Worm (Caenorhabditis elegans): Measurements from ENCODE around the gene cpsf-2.

Gene cpsf-2

DNA sequence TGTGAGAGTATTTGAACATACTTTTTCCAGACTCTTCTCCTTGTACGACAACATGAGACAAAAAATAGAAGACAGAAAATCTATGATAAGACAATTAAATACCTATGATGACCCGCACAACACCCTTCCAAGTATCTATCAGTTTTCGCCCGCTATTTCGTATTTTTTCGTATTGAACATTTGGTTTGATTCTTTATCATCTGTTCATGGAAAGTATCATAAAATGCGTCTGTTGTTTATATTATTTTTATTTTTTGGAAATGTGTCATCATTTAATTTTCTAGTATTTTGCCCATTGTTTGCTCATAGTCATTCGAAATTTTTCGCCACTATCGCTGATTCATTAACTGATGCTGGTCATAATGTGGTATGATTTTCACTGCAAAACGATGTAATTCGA, 21.9 kb upstream of the cpsf-2 start, which contains the start of gene ugt-39:
Gene ugt-39 (plus strand): TSS at position 54 of the 400 bp plus-strand sequence.
- TF ChIP-seq dmd-6 (GFP tag; IDR thresholded peaks at IDR 0.05) (peak; percentile 70), zag-1 (tag; optimal IDR thresholded peaks at IDR 0.05) (no peak), ZK546.5 (tag; optimal IDR thresholded peaks at IDR 0.05) (no peak), D1046.2 (GFP tag; IDR thresholded peaks at IDR 0.05) (no peak), snpc-4 (tag; optimal IDR thresholded peaks at IDR 0.05) (no peak), arid-1 (GFP tag; conservative IDR thresholded peaks at IDR 0.05) (no peak), dve-1 (tag; optimal IDR thresholded peaks at IDR 0.05; ENCODE audit: insufficient read depth) (peak; percentile 16), spr-3 (GFP tag; optimal IDR thresholded peaks at IDR 0.05) (no peak), T20F7.1 (GFP tag; optimal IDR thresholded peaks at IDR 0.05) (no peak), php-3 (GFP tag; IDR thresholded peaks at IDR 0.05) (0 out of 2 replicates have a peak, but pooled peaks have one; percentile 47), ctbp-1 (GFP tag; IDR thresholded peaks at IDR 0.05) (no peak), mdl-1 (tag; optimal IDR thresholded peaks at IDR 0.05) (no peak), dmd-9 (GFP tag; IDR thresholded peaks at IDR 0.05) (no peak), dpl-1 (GFP tag; optimal IDR thresholded peaks at IDR 0.05) (no peak), nhr-28 (tag; optimal IDR thresholded peaks at IDR 0.05) (peak; percentile 87), daf-12 (tag; optimal IDR thresholded peaks at IDR 0.05) (no peak), zip-11 (GFP tag; IDR thresholded peaks at IDR 0.05) (no peak), gei-8 (GFP tag; optimal IDR thresholded peaks at IDR 0.05) (no peak), lin-38 (GFP tag; IDR thresholded peaks at IDR 0.05) (no peak), nhr-77 (tag; optimal IDR thresholded peaks at IDR 0.05) (peak; percentile 28), Y105C5A.15 (GFP tag; IDR thresholded peaks at IDR 0.05) (no peak), nhr-237 (tag; optimal IDR thresholded peaks at IDR 0.05) (no peak), zip-2 (tag; optimal IDR thresholded peaks at IDR 0.05) (no peak), hmg-1.1 (GFP tag; IDR thresholded peaks at IDR 0.05) (no peak), nhr-41 (GFP tag; IDR thresholded peaks at IDR 0.05) (no peak), ztf-11 (tag; optimal IDR thresholded peaks at IDR 0.05) (no peak), ces-1 (GFP tag; optimal IDR thresholded peaks at IDR 0.05) (no peak), vab-7 (GFP tag; IDR thresholded peaks at IDR 0.05) (no peak), nhr-48 (tag; optimal IDR thresholded peaks at IDR 0.05) (no peak), tra-1 (GFP tag; IDR thresholded peaks at IDR 0.05) (no peak), nhr-102 (tag; optimal IDR thresholded peaks at IDR 0.05) (peak; percentile 68), fkh-10 (GFP tag; optimal IDR thresholded peaks at IDR 0.05) (no peak), nhr-42 (GFP tag; IDR thresholded peaks at IDR 0.05) (no peak), unc-62 (GFP tag; optimal IDR thresholded peaks at IDR 0.05 in 1 of 2) (no peak), unc-62 (tag; optimal IDR thresholded peaks at IDR 0.05) (no peak), daf-8 (GFP tag; IDR thresholded peaks at IDR 0.05) (no peak), hlh-30 (tag; optimal IDR thresholded peaks at IDR 0.05; ENCODE audit: insufficient read depth) (peak; percentile 1), daf-16 (GFP tag; optimal IDR thresholded peaks at IDR 0.05) (no peak), daf-16 (tag; optimal IDR thresholded peaks at IDR 0.05) (peak; percentile 91), hlh-11 (tag; optimal IDR thresholded peaks at IDR 0.05) (peak; percentile 52), zfp-2 (tag; optimal IDR thresholded peaks at IDR 0.05) (no peak), ceh-62 (tag; optimal IDR thresholded peaks at IDR 0.05) (no peak), attf-4 (tag; optimal IDR thresholded peaks at IDR 0.05) (no peak), nhr-25 (tag; optimal IDR thresholded peaks at IDR 0.05; ENCODE audit: borderline replicate concordance, insufficient read depth) (no peak), duxl-1 (tag; optimal IDR thresholded peaks at IDR 0.05; ENCODE audit: poor library complexity) (no peak), lin-1 (GFP tag; IDR thresholded peaks at IDR 0.05) (no peak), fos-1 (tag; optimal IDR thresholded peaks at IDR 0.05) (no peak)
